Worm (Caenorhabditis elegans) whole organism, early embryonic: ENCODE data around the gene spc-2.

Experiments
- B0310.2 ChIP-seq: sonication (generic microtip); optimal IDR thresholded peaks from 2 replicates; lab custom pipeline; 2016; ENCODE audit warnings: mild to moderate bottlenecking, missing genetic modification characterization, missing compliant biosample characterization
- F13C5.2 ChIP-seq: sonication (generic microtip); optimal IDR thresholded peaks from 2 replicates; lab custom pipeline; 2017; ENCODE audit warnings: mild to moderate bottlenecking, missing genetic modification characterization, inconsistent platforms, missing compliant biosample characterization
- aly-1 ChIP-seq: sonication (generic microtip); optimal IDR thresholded peaks from 2 replicates; lab custom pipeline; 2016; ENCODE audit warnings: missing genetic modification characterization, missing compliant biosample characterization
- ama-1 ChIP-seq: fragments of 150-350 bp; optimal IDR thresholded peaks from 2 replicates; lab custom pipeline; 2014
- ceh-13 ChIP-seq: fragments of 200-800 bp; sonication (Bioruptor generic); optimal IDR thresholded peaks from 2 replicates; lab custom pipeline; 2018; ENCODE audit warnings: mild to moderate bottlenecking, missing genetic modification characterization, missing compliant biosample characterization
- ceh-36 ChIP-seq: sonication (generic microtip); optimal IDR thresholded peaks from 2 replicates; lab custom pipeline; 2016; ENCODE audit warnings: missing genetic modification characterization, inconsistent platforms, missing compliant biosample characterization
- ets-7 ChIP-seq: sonication (generic microtip); optimal IDR thresholded peaks from 2 replicates; lab custom pipeline; 2016; ENCODE audit warnings: missing genotype, missing genetic modification characterization, missing compliant biosample characterization
- flt-1 ChIP-seq: fragments of 200-800 bp; sonication (Bioruptor generic); IDR thresholded peaks from 2 replicates; pipeline ENCODE4 v1.3.6; 2022; ENCODE audit warnings: missing genetic modification characterization, missing compliant biosample characterization
- hmbx-1 ChIP-seq: sonication (generic microtip); optimal IDR thresholded peaks from 2 replicates; lab custom pipeline; 2016; ENCODE audit warnings: mild to moderate bottlenecking, missing genetic modification characterization, missing compliant biosample characterization
- hmg-4 ChIP-seq: fragments of 200-800 bp; sonication (Bioruptor generic); optimal IDR thresholded peaks from 2 replicates; lab custom pipeline; 2018; ENCODE audit warnings: mild to moderate bottlenecking, missing genetic modification characterization, missing compliant biosample characterization
- hnd-1 ChIP-seq: sonication (generic microtip); optimal IDR thresholded peaks from 2 replicates; lab custom pipeline; 2016; ENCODE audit warnings: missing genetic modification characterization, missing compliant biosample characterization
- pes-1 ChIP-seq: fragments of 200-800 bp; sonication (Bioruptor generic); IDR thresholded peaks from 2 replicates; pipeline ENCODE4 v1.3.6; 2022; ENCODE audit warnings: missing genetic modification reagents, missing genetic modification characterization, missing compliant biosample characterization
- scrt-1 ChIP-seq: fragments of 200-800 bp; sonication (Bioruptor generic); IDR thresholded peaks from 2 replicates; pipeline ENCODE4 v1.3.6; 2022; ENCODE audit warnings: missing genetic modification characterization, missing compliant biosample characterization
- sea-1 ChIP-seq: fragments of 200-800 bp; sonication (Bioruptor generic); conservative IDR thresholded peaks from 2 replicates; pipeline ENCODE4 v1.3.6; 2022; ENCODE audit warnings: missing genetic modification characterization, missing compliant biosample characterization
- tbx-11 ChIP-seq: fragments of 200-800 bp; sonication (Bioruptor generic); IDR thresholded peaks from 2 replicates; pipeline ENCODE4 v1.3.6; 2022; ENCODE audit warnings: missing genetic modification characterization, missing compliant biosample characterization
- tbx-37 ChIP-seq: fragments of 200-800 bp; sonication (Bioruptor generic); conservative IDR thresholded peaks from 2 replicates; pipeline ENCODE4 v1.3.6; 2022; ENCODE audit warnings: missing genetic modification reagents, missing genetic modification characterization, missing compliant biosample characterization
- tra-4 ChIP-seq: sonication (generic microtip); optimal IDR thresholded peaks from 2 replicates; lab custom pipeline; 2017; ENCODE audit warnings: missing genetic modification characterization, missing compliant biosample characterization

spc-2 gene

DNA sequence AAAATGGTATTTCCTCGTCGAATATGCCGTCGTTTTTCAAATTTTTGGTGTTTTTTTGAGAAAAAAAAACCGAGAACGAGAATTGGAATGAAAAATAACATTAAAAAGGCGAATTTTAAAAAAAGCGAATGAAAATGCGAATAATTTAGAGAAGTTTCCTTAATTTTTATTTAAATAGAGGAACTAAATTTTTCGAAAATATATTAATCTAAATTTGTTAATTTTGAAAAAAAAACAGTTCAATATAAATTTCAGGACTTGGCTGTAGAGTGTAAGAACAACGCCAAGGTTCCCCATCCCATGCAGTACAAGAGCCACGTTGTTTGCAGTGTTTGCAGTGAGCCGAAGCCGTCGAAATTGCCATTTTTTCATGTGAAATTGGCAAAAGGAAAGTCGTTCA, 8.8 kb downstream of the spc-2 start, which contains the start of gene C50C3.19:
Gene C50C3.19 (plus strand): TSS at position 301 of the 400 bp plus-strand sequence.
- TF ChIP-seq scrt-1 (GFP tag; lab: Robert Waterston, UW) (no peak), tbx-37 (GFP tag; lab: Robert Waterston, UW) (no peak)

- TF ChIP-seq B0310.2, result no peak
- TF ChIP-seq pes-1 (GFP tag; lab: Robert Waterston, UW), result no peak
- no peak for TF ChIP-seq hmg-4 (GFP tag; lab: Kevin White, UChicago)
- TF ChIP-seq F13C5.2 (tag; lab: Kevin White, UChicago), result no peak
- TF ChIP-seq ama-1 (lab: Kevin White, UChicago), result no peak
- TF ChIP-seq ceh-36 (tag; lab: Kevin White, UChicago), result no peak
- no peak for TF ChIP-seq flt-1 (GFP tag; lab: Robert Waterston, UW)
- no peak for TF ChIP-seq scrt-1 (GFP tag; lab: Robert Waterston, UW)
- no peak for TF ChIP-seq hmbx-1 (tag; lab: Kevin White, UChicago)
- TF ChIP-seq ets-7 (tag; lab: Kevin White, UChicago), result no peak
- TF ChIP-seq tbx-11 (GFP tag; lab: Robert Waterston, UW), result no peak
- TF ChIP-seq ceh-13 (GFP tag; lab: Kevin White, UChicago), result no peak
- TF ChIP-seq sea-1 (GFP tag; lab: Robert Waterston, UW), result no peak
- TF ChIP-seq aly-1 (tag; lab: Kevin White, UChicago), result no peak
- no peak for TF ChIP-seq tra-4 (tag; lab: Kevin White, UChicago)
- no peak for TF ChIP-seq hnd-1
Observed at ce11 chrIII:8191695-8192094, 10.0 kb downstream of the spc-2 start, which contains the start of gene C50C3.1. TSS of gene C50C3.1 (plus strand) at chrIII:8191995.

DNA sequence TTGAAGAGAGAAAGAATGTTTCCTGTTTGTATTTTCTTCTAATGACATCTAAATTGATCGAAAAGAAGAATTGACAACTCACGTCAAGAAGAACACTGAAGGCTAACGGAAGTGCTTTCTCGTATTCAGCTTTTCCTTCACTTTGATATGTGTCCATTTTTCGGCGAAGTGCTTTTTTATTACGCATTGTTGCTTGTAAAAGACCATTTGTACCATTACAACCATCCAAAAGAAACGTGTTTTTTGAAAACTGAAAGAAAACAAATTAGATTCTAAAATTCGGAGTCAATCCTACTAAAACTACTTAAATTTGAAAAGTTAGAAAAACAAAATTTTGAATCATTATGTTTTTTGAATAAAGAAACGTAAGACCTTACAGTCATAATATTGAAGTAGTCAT, 17.4 kb downstream of the spc-2 start:
- no peak for TF ChIP-seq hmbx-1 (tag; lab: Kevin White, UChicago)

DNA sequence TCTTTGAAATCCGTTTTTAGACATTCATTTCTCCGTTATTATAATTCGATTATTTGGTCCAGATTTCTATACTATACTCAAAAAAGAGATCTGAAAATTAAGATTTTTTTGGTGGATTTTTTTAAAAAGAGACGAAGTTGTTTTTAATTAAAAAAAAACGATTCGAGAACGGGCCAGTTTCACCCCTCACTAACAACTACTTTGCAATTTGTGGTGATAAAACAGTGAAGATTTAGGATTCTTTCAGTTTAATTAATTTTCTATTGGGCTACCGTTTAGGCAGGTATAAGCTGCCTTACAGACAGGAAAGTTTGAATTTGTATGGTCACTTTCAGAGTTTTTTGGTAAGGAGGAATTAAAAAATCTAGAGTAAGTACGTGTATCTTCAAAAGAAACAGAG, 19.4 kb downstream of the spc-2 start, which contains the start of gene unc-36:
Gene unc-36 (minus strand): TSS at position 101 of the 400 bp plus-strand sequence.
- no peak for TF ChIP-seq hnd-1
- no peak for TF ChIP-seq hmbx-1 (tag; lab: Kevin White, UChicago)
- TF ChIP-seq F13C5.2 (tag; lab: Kevin White, UChicago), result no peak
- no peak for TF ChIP-seq tbx-37 (GFP tag; lab: Robert Waterston, UW)
- TF ChIP-seq pes-1 (GFP tag; lab: Robert Waterston, UW), result no peak
- TF ChIP-seq aly-1 (tag; lab: Kevin White, UChicago), result no peak
- TF ChIP-seq tbx-11 (GFP tag; lab: Robert Waterston, UW), result no peak
- TF ChIP-seq tra-4 (tag; lab: Kevin White, UChicago), result no peak

DNA sequence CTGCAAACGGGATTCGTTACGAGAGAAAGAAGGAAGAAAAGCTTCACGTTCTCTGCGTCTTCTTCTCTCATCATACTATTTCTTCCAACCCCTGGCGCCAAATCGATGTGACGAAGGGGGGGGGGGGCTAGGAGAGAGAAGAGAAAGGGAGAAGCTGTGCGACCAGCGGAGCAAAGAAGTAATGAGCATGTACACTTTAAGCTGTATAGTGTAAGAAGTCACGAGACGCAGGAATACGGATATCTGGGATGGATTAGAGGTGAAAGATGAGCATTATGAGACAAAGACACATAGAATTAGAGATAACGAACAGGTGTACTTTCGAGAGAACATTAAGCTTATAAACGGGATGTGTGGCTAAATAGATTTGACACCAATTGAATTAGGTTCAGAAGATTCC, 20.1 kb downstream of the spc-2 start:
- TF ChIP-seq ceh-36 (tag; lab: Kevin White, UChicago), result peak; percentile 0
- no peak for TF ChIP-seq ets-7 (tag; lab: Kevin White, UChicago)

ce11 chrIII:8202754-8203153, 21.1 kb downstream of the spc-2 start, which contains the start of gene snb-5:
TSS of gene snb-5 (plus strand) at chrIII:8203054.
- TF ChIP-seq flt-1 (GFP tag; lab: Robert Waterston, UW) (no peak), scrt-1 (GFP tag; lab: Robert Waterston, UW) (no peak), ama-1 (lab: Kevin White, UChicago) (no peak), hmg-4 (GFP tag; lab: Kevin White, UChicago) (no peak), aly-1 (tag; lab: Kevin White, UChicago) (no peak), tbx-37 (GFP tag; lab: Robert Waterston, UW) (no peak), hmbx-1 (tag; lab: Kevin White, UChicago) (no peak), ets-7 (tag; lab: Kevin White, UChicago) (no peak), ceh-36 (tag; lab: Kevin White, UChicago) (no peak), pes-1 (GFP tag; lab: Robert Waterston, UW) (no peak), hnd-1 (no peak)

DNA sequence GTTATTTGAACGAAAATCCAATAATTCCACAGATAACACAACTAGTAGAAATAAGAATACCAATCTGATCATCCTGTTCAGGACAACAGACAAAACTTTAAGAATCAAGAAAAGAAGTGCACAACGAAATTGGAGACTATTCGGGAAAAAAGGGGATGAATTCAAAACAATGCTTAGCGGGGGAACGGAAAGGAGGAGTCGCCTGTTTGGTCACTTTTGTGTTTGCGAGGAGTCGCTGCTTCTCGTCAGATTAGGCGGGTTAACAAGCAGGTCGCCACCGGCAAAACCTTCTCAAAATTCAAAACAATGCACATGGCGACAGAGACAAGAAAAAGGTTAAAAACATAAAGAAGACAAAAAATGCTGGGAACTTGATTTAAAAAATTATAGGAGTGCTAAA, 28.1 kb downstream of the spc-2 start, which contains the start of gene C30A5.10:
Gene C30A5.10 (minus strand): TSS at position 101 of the 400 bp plus-strand sequence.
- no peak for TF ChIP-seq hmbx-1 (tag; lab: Kevin White, UChicago)
- TF ChIP-seq tbx-11 (GFP tag; lab: Robert Waterston, UW), result no peak
- TF ChIP-seq F13C5.2 (tag; lab: Kevin White, UChicago), result no peak
- no peak for TF ChIP-seq sea-1 (GFP tag; lab: Robert Waterston, UW)
- no peak for TF ChIP-seq ceh-13 (GFP tag; lab: Kevin White, UChicago)
- TF ChIP-seq pes-1 (GFP tag; lab: Robert Waterston, UW), result no peak
- no peak for TF ChIP-seq aly-1 (tag; lab: Kevin White, UChicago)
- TF ChIP-seq tbx-37 (GFP tag; lab: Robert Waterston, UW), result no peak
- TF ChIP-seq B0310.2, result no peak
- TF ChIP-seq hnd-1, result no peak
- no peak for TF ChIP-seq flt-1 (GFP tag; lab: Robert Waterston, UW)
- no peak for TF ChIP-seq hmg-4 (GFP tag; lab: Kevin White, UChicago)
- TF ChIP-seq ceh-36 (tag; lab: Kevin White, UChicago), result no peak
- TF ChIP-seq ama-1 (lab: Kevin White, UChicago), result no peak
- TF ChIP-seq scrt-1 (GFP tag; lab: Robert Waterston, UW), result no peak

- TF ChIP-seq tra-4 (tag; lab: Kevin White, UChicago) (no peak), F13C5.2 (tag; lab: Kevin White, UChicago) (no peak), hnd-1 (no peak), ceh-13 (GFP tag; lab: Kevin White, UChicago) (no peak), tbx-37 (GFP tag; lab: Robert Waterston, UW) (no peak), hmbx-1 (tag; lab: Kevin White, UChicago) (no peak), B0310.2 (no peak), flt-1 (GFP tag; lab: Robert Waterston, UW) (no peak), ama-1 (lab: Kevin White, UChicago) (no peak), scrt-1 (GFP tag; lab: Robert Waterston, UW) (no peak)
Observed at ce11 chrIII:8211562-8211961, 29.9 kb downstream of the spc-2 start.
